Worm (Caenorhabditis elegans): ENCODE measurements around the gene ubc-7.

The ubc-7 gene

ce11 chrIII:9592118-9592517, 38.8 kb downstream of the ubc-7 start, which contains the start of gene acox-1.5:
TSS of gene acox-1.5 (minus strand) at chrIII:9592192.
- TF ChIP-seq lin-15B (tag; optimal IDR thresholded peaks at IDR 0.05) (no peak), nhr-48 (tag; optimal IDR thresholded peaks at IDR 0.05) (no peak), F37D6.2 (tag; optimal IDR thresholded peaks at IDR 0.05) (no peak), madf-5 (GFP tag; IDR thresholded peaks at IDR 0.05) (no peak), dmd-9 (GFP tag; IDR thresholded peaks at IDR 0.05) (no peak), aha-1 (tag) (peak; percentile 19), ceh-82 (tag; optimal IDR thresholded peaks at IDR 0.05) (no peak), mdl-1 (tag; optimal IDR thresholded peaks at IDR 0.05) (no peak), mep-1 (tag; optimal IDR thresholded peaks at IDR 0.05) (no peak), nhr-25 (tag; optimal IDR thresholded peaks at IDR 0.05; ENCODE audit: borderline replicate concordance, insufficient read depth) (no peak), lsy-2 (tag; optimal IDR thresholded peaks at IDR 0.05) (no peak), php-3 (GFP tag; IDR thresholded peaks at IDR 0.05) (no peak), dmd-6 (GFP tag; IDR thresholded peaks at IDR 0.05) (peak; percentile 62), mdt-29 (GFP tag; IDR thresholded peaks at IDR 0.05) (no peak), spr-1 (tag; optimal IDR thresholded peaks at IDR 0.05) (no peak), nhr-10 (tag; optimal IDR thresholded peaks at IDR 0.05) (no peak), madf-9 (GFP tag; conservative IDR thresholded peaks at IDR 0.05) (no peak), zag-1 (tag; optimal IDR thresholded peaks at IDR 0.05) (no peak), ZK546.5 (tag; optimal IDR thresholded peaks at IDR 0.05) (no peak), dve-1 (tag; optimal IDR thresholded peaks at IDR 0.05; ENCODE audit: insufficient read depth) (peak; percentile 22), unc-39 (tag; optimal IDR thresholded peaks at IDR 0.05) (no peak), lin-39 (tag; optimal IDR thresholded peaks at IDR 0.05) (no peak), pha-4 (GFP tag; IDR thresholded peaks at IDR 0.05) (no peak), pha-4 (tag; optimal IDR thresholded peaks at IDR 0.05) (no peak), hlh-11 (tag; optimal IDR thresholded peaks at IDR 0.05) (peak; percentile 34), lin-1 (GFP tag; IDR thresholded peaks at IDR 0.05) (no peak), tag-97 (GFP tag; IDR thresholded peaks at IDR 0.05) (no peak), nhr-28 (tag; optimal IDR thresholded peaks at IDR 0.05) (peak; percentile 55), nhr-41 (GFP tag; IDR thresholded peaks at IDR 0.05) (no peak), nhr-102 (tag; optimal IDR thresholded peaks at IDR 0.05) (no peak), fkh-10 (GFP tag; optimal IDR thresholded peaks at IDR 0.05) (no peak), ztf-7 (tag; optimal IDR thresholded peaks at IDR 0.05) (no peak), sdz-12 (GFP tag; optimal IDR thresholded peaks at IDR 0.05) (no peak), Y5F2A.4 (GFP tag; optimal IDR thresholded peaks at IDR 0.05) (no peak), zfp-3 (GFP tag; conservative IDR thresholded peaks at IDR 0.05) (no peak), nhr-237 (tag; optimal IDR thresholded peaks at IDR 0.05) (no peak), unc-130 (GFP tag; optimal IDR thresholded peaks at IDR 0.05) (no peak), pqm-1 (tag; optimal IDR thresholded peaks at IDR 0.05) (peak; percentile 77), lir-3 (tag; optimal IDR thresholded peaks at IDR 0.05) (no peak), egl-43 (GFP tag; IDR thresholded peaks at IDR 0.05) (no peak), aly-2 (tag; optimal IDR thresholded peaks at IDR 0.05) (no peak), skn-1 (tag; optimal IDR thresholded peaks at IDR 0.05) (no peak), zip-2 (tag; optimal IDR thresholded peaks at IDR 0.05) (no peak), ceh-28 (tag; optimal IDR thresholded peaks at IDR 0.05) (no peak), Y105C5A.15 (GFP tag; IDR thresholded peaks at IDR 0.05) (no peak), T26A8.4 (GFP tag; IDR thresholded peaks at IDR 0.05) (no peak), mxl-2 (GFP tag; conservative IDR thresholded peaks at IDR 0.05) (no peak), F44E2.7 (GFP tag; IDR thresholded peaks at IDR 0.05) (no peak), F10B5.3 (tag; optimal IDR thresholded peaks at IDR 0.05) (no peak), daf-8 (GFP tag; IDR thresholded peaks at IDR 0.05) (no peak), duxl-1 (tag; optimal IDR thresholded peaks at IDR 0.05; ENCODE audit: poor library complexity) (no peak), nhr-6 (tag; optimal IDR thresholded peaks at IDR 0.05) (no peak), ceh-20 (GFP tag; IDR thresholded peaks at IDR 0.05) (no peak), tra-1 (GFP tag; IDR thresholded peaks at IDR 0.05) (no peak)
